Fruit fly (Drosophila melanogaster) whole organism, embryonic: ENCODE measurements around the gene CG3505.

Source experiments
- CG10565 ChIP-seq: fragments of 200-800 bp; sonication (Bioruptor generic); optimal IDR thresholded peaks from 3 replicates; lab custom pipeline; 2016; ENCODE audit warnings: missing biosample characterization, mild to moderate bottlenecking, missing genetic modification characterization
- CG11085 ChIP-seq: fragments of 200-800 bp; sonication (Bioruptor generic); IDR thresholded peaks from 2 replicates; pipeline ENCODE4 v1.3.6; 2022; ENCODE audit warnings: missing biosample characterization, missing genetic modification characterization
- CG11247 ChIP-seq: fragments of 200-800 bp; sonication (Bioruptor generic); IDR thresholded peaks from 2 replicates; pipeline ENCODE4 v1.3.6; 2022; ENCODE audit warnings: missing biosample characterization, missing genetic modification characterization
- CG11504 ChIP-seq: fragments of 200-800 bp; sonication (Bioruptor generic); optimal IDR thresholded peaks from 3 replicates; lab custom pipeline; 2019; ENCODE audit warnings: missing biosample characterization, mild to moderate bottlenecking, missing genetic modification characterization, moderate library complexity
- CG12299 ChIP-seq: fragments of 200-800 bp; sonication (Bioruptor generic); optimal IDR thresholded peaks from 2 replicates; lab custom pipeline; 2018; ENCODE audit warnings: missing biosample characterization, mild to moderate bottlenecking, missing genetic modification characterization
- CG12391 ChIP-seq: fragments of 200-800 bp; sonication (Bioruptor generic); optimal IDR thresholded peaks from 3 replicates; lab custom pipeline; 2018; ENCODE audit warnings: missing biosample characterization, mild to moderate bottlenecking, missing genetic modification characterization, moderate library complexity
- CG13894 ChIP-seq: fragments of 200-800 bp; sonication (Bioruptor generic); optimal IDR thresholded peaks from 3 replicates; lab custom pipeline; 2018; ENCODE audit warnings: missing biosample characterization, mild to moderate bottlenecking, missing genetic modification characterization, moderate library complexity
- CG15269 ChIP-seq: fragments of 200-800 bp; sonication (Bioruptor generic); optimal IDR thresholded peaks from 2 replicates; lab custom pipeline; 2018; ENCODE audit warnings: missing biosample characterization, mild to moderate bottlenecking, missing genetic modification characterization, moderate library complexity
- CG15514 ChIP-seq: fragments of 200-800 bp; sonication (Bioruptor generic); optimal IDR thresholded peaks from 3 replicates; lab custom pipeline; 2017; ENCODE audit warnings: missing biosample characterization, missing genetic modification characterization, mild to moderate bottlenecking, moderate library complexity, missing genetic modification reagents
- CG17359 ChIP-seq: fragments of 200-800 bp; sonication (Bioruptor generic); optimal IDR thresholded peaks from 3 replicates; lab custom pipeline; 2018; ENCODE audit warnings: missing biosample characterization, mild to moderate bottlenecking, missing genetic modification characterization, moderate library complexity
- CG2678 ChIP-seq: fragments of 200-800 bp; sonication (Bioruptor generic); optimal IDR thresholded peaks from 3 replicates; lab custom pipeline; 2019; ENCODE audit warnings: missing biosample characterization, mild to moderate bottlenecking, missing genetic modification characterization, moderate library complexity
- CG3065 ChIP-seq: fragments of 200-800 bp; sonication (Bioruptor generic); optimal IDR thresholded peaks from 2 replicates; lab custom pipeline; 2016; ENCODE audit warnings: missing biosample characterization, missing genetic modification characterization
- CG32532 ChIP-seq: fragments of 200-800 bp; sonication (Bioruptor generic); IDR thresholded peaks from 2 replicates; pipeline ENCODE4 v1.3.6; 2022; ENCODE audit warnings: missing biosample characterization, missing genetic modification characterization
- CG32772 ChIP-seq: fragments of 200-800 bp; sonication (Bioruptor generic); IDR thresholded peaks from 2 replicates; pipeline ENCODE4 v1.3.6; 2022; ENCODE audit warnings: missing biosample characterization, missing genetic modification characterization
- CG3726 ChIP-seq: fragments of 200-800 bp; sonication (Bioruptor generic); IDR thresholded peaks from 3 replicates; pipeline ENCODE4, ENCODE4 v1.3.6; 2022; ENCODE audit warnings: missing biosample characterization, missing genetic modification characterization
- CG4424 ChIP-seq: fragments of 200-800 bp; sonication (Bioruptor generic); optimal IDR thresholded peaks from 3 replicates; lab custom pipeline; 2016; ENCODE audit warnings: missing biosample characterization, missing genetic modification characterization
- CG4730 ChIP-seq: fragments of 200-800 bp; sonication (Bioruptor generic); IDR thresholded peaks from 2 replicates; pipeline ENCODE4 v1.3.6; 2022; ENCODE audit warnings: missing biosample characterization, missing genetic modification characterization
- CG4854 ChIP-seq: fragments of 200-800 bp; sonication (Bioruptor generic); optimal IDR thresholded peaks from 2 replicates; lab custom pipeline; 2016; ENCODE audit warnings: missing biosample characterization, missing genetic modification characterization, inconsistent platforms
- CG5245 ChIP-seq: fragments of 200-800 bp; sonication (Bioruptor generic); optimal IDR thresholded peaks from 3 replicates; lab custom pipeline; 2016; ENCODE audit warnings: missing biosample characterization, missing genetic modification characterization
- CG6689 ChIP-seq: fragments of 200-800 bp; sonication (Bioruptor generic); IDR thresholded peaks from 2 replicates; pipeline ENCODE4 v1.3.6; 2022; ENCODE audit warnings: missing biosample characterization, missing genetic modification characterization
- CG7357 ChIP-seq: fragments of 200-800 bp; sonication (Bioruptor generic); IDR thresholded peaks from 3 replicates; pipeline ENCODE4 v1.3.6; 2022; ENCODE audit warnings: missing biosample characterization, missing genetic modification characterization
- CG7745 ChIP-seq: fragments of 200-800 bp; sonication (Bioruptor generic); optimal IDR thresholded peaks from 2 replicates; lab custom pipeline; 2018; ENCODE audit warnings: missing biosample characterization, mild to moderate bottlenecking, missing genetic modification characterization, moderate library complexity
- CG8765 ChIP-seq: fragments of 200-800 bp; sonication (Bioruptor generic); IDR thresholded peaks from 2 replicates; pipeline ENCODE4 v1.3.6; 2022; ENCODE audit warnings: missing biosample characterization, missing genetic modification characterization
- CHES-1-like ChIP-seq: fragments of 200-800 bp; sonication (Bioruptor generic); optimal IDR thresholded peaks from 2 replicates; lab custom pipeline; 2016; ENCODE audit warnings: missing biosample characterization, missing genetic modification characterization
- D19B ChIP-seq: fragments of 200-800 bp; sonication (Bioruptor generic); optimal IDR thresholded peaks from 2 replicates; lab custom pipeline; 2017; ENCODE audit warnings: missing biosample characterization, mild to moderate bottlenecking, missing genetic modification characterization
- ERR ChIP-seq: fragments of 200-800 bp; sonication (Bioruptor generic); optimal IDR thresholded peaks from 2 replicates; lab custom pipeline; 2016; ENCODE audit warnings: missing biosample characterization, missing genetic modification characterization
- Med ChIP-seq: fragments of 200-800 bp; sonication (Bioruptor generic); peaks from one replicate; lab custom pipeline; 2016; ENCODE audit warnings: missing biosample characterization, missing genetic modification characterization, mild to moderate bottlenecking, inconsistent platforms, moderate library complexity
- Meics ChIP-seq: fragments of 200-800 bp; sonication (Bioruptor generic); optimal IDR thresholded peaks from 2 replicates; lab custom pipeline; 2017; ENCODE audit warnings: missing biosample characterization, mild to moderate bottlenecking, missing genetic modification characterization
- NC2α ChIP-seq: fragments of 200-800 bp; sonication (Bioruptor generic); optimal IDR thresholded peaks from 2 replicates; lab custom pipeline; 2016; ENCODE audit warnings: missing biosample characterization, missing genetic modification characterization
- PHDP ChIP-seq: fragments of 200-800 bp; sonication (Bioruptor generic); optimal IDR thresholded peaks from 3 replicates; lab custom pipeline; 2018; ENCODE audit warnings: missing biosample characterization, mild to moderate bottlenecking, missing genetic modification characterization, moderate library complexity
- Six4 ChIP-seq: fragments of 200-800 bp; sonication (Bioruptor generic); optimal IDR thresholded peaks from 2 replicates; lab custom pipeline; 2016; ENCODE audit warnings: missing biosample characterization, missing genetic modification characterization
- abd-A ChIP-seq: fragments of 200-800 bp; sonication (Bioruptor generic); optimal IDR thresholded peaks from 3 replicates; lab custom pipeline; 2019; ENCODE audit warnings: missing biosample characterization, mild to moderate bottlenecking, missing genetic modification characterization, moderate library complexity
- bsh ChIP-seq, 2 experiments: fragments of 200-800 bp; sonication (Bioruptor generic); optimal IDR thresholded peaks; 2 replicates each; lab custom pipeline; 2017 to 2018; ENCODE audit warnings: mild to moderate bottlenecking in 2 of 2, missing biosample characterization in 2 of 2, missing genetic modification characterization in 2 of 2, moderate library complexity in 1 of 2
- caup ChIP-seq: fragments of 200-800 bp; sonication (Bioruptor generic); optimal IDR thresholded peaks from 3 replicates; lab custom pipeline; 2017; ENCODE audit warnings: missing biosample characterization, mild to moderate bottlenecking, missing genetic modification characterization, moderate library complexity; ENCODE audit not compliant: severe bottlenecking
- chn ChIP-seq: fragments of 200-800 bp; sonication (Bioruptor generic); optimal IDR thresholded peaks from 2 replicates; lab custom pipeline; 2016; ENCODE audit warnings: missing biosample characterization, missing genetic modification characterization
- eyg ChIP-seq: fragments of 200-800 bp; sonication (Bioruptor generic); optimal IDR thresholded peaks from 3 replicates; lab custom pipeline; 2016; ENCODE audit warnings: missing biosample characterization, missing genetic modification characterization
- grau ChIP-seq: fragments of 200-800 bp; optimal IDR thresholded peaks from 3 replicates; lab custom pipeline; 2019; ENCODE audit warnings: missing biosample characterization, mild to moderate bottlenecking, missing genetic modification characterization, moderate library complexity
- hb ChIP-seq: fragments of 200-800 bp; sonication (Bioruptor generic); IDR thresholded peaks from 3 replicates; pipeline ENCODE4 v1.3.6; 2022; ENCODE audit warnings: missing biosample characterization, missing genetic modification characterization; ENCODE audit not compliant: partially characterized antibody
- hkb ChIP-seq, 2 experiments: fragments of 200-800 bp in 1 of 2; fragments of >200 bp in 1 of 2; sonication (Bioruptor generic) in 1 of 2; IDR thresholded peaks in 1 of 2; optimal IDR thresholded peaks in 1 of 2; 2 replicates each; pipeline versions ENCODE4 v1.3.6 to Lab custom; 2017 to 2022; ENCODE audit warnings: missing biosample characterization in 1 of 2, missing genetic modification characterization in 1 of 2
- p53 ChIP-seq: fragments of 200-800 bp; sonication (Bioruptor generic); optimal IDR thresholded peaks from 2 replicates; lab custom pipeline; 2016; ENCODE audit warnings: missing biosample characterization, missing genetic modification characterization
- pho ChIP-seq: fragments of 200-800 bp; sonication (Bioruptor generic); optimal IDR thresholded peaks from 2 replicates; lab custom pipeline; 2016; ENCODE audit warnings: missing biosample characterization, missing genetic modification characterization
- pum ChIP-seq: fragments of 200-800 bp; sonication (Bioruptor generic); optimal IDR thresholded peaks from 2 replicates; lab custom pipeline; 2016; ENCODE audit warnings: missing biosample characterization, missing genetic modification characterization
- sd ChIP-seq: fragments of 200-800 bp; sonication (Bioruptor generic); optimal IDR thresholded peaks from 3 replicates; lab custom pipeline; 2018; ENCODE audit warnings: missing biosample characterization, mild to moderate bottlenecking, missing genetic modification characterization, moderate library complexity
- sna ChIP-seq: fragments of 200-800 bp; sonication (Bioruptor generic); IDR thresholded peaks from 2 replicates; pipeline ENCODE4 v1.3.6; 2022; ENCODE audit warnings: missing biosample characterization, missing genetic modification characterization; ENCODE audit not compliant: partially characterized antibody
- sr ChIP-seq: fragments of 200-800 bp; sonication (Bioruptor generic); IDR thresholded peaks from 3 replicates; pipeline ENCODE4 v1.3.6; 2022; ENCODE audit warnings: missing biosample characterization, missing genetic modification characterization
- tap ChIP-seq: fragments of 200-800 bp; optimal IDR thresholded peaks from 3 replicates; lab custom pipeline; 2019; ENCODE audit warnings: missing biosample characterization, mild to moderate bottlenecking, missing genetic modification characterization, moderate library complexity
- tgo ChIP-seq: fragments of 200-800 bp; sonication (Bioruptor generic); IDR thresholded peaks from 3 replicates; pipeline ENCODE4 v1.3.6; 2022; ENCODE audit warnings: missing biosample characterization, missing genetic modification characterization
- unpg ChIP-seq: fragments of 200-800 bp; sonication (Bioruptor generic); optimal IDR thresholded peaks from 3 replicates; lab custom pipeline; 2018; ENCODE audit warnings: missing biosample characterization, mild to moderate bottlenecking, missing genetic modification characterization, moderate library complexity
- vvl ChIP-seq: fragments of 200-800 bp; sonication (Bioruptor generic); IDR thresholded peaks from 2 replicates; pipeline ENCODE4 v1.3.6; 2022; ENCODE audit warnings: missing biosample characterization, missing genetic modification characterization

The CG3505 gene

dm6 chr3R:14706860-14707259 lies 49.6 kb downstream of the CG3505 start (continued):
- TF ChIP-seq unpg (GFP tag; lab: Kevin White, UChicago) = peak; percentile 50
- TF ChIP-seq CG4730 = peak; percentile 56
- TF ChIP-seq Med = peak; percentile 95
- TF ChIP-seq ERR (GFP tag; lab: Kevin White, UChicago) = peak; percentile 8
- peak; percentile 73 for TF ChIP-seq CG11247 (GFP tag; lab: Robert Waterston, UW)
- TF ChIP-seq bsh (GFP tag; optimal IDR thresholded peaks at IDR 0.05; lab: Kevin White, UChicago) = peak in 1 of 2 experiments; percentile 34
- peak; percentile 83 for TF ChIP-seq CG32532
- TF ChIP-seq chn (GFP tag; lab: Kevin White, UChicago) = no peak
- no peak for TF ChIP-seq hkb (optimal IDR thresholded peaks at IDR 0.05; lab: Kevin White, UChicago)
- TF ChIP-seq hkb (GFP tag; IDR thresholded peaks at IDR 0.05; lab: Robert Waterston, UW) = peak; percentile 57; the same call in 1 of the 2 replicates
- peak; percentile 45 for TF ChIP-seq CG12299 (tag; lab: Kevin White, UChicago)
- peak; percentile 13 for TF ChIP-seq CG15514 (GFP tag; lab: Kevin White, UChicago)
- no peak for TF ChIP-seq NC2α
- TF ChIP-seq caup (GFP tag; lab: Kevin White, UChicago) = peak; percentile 45
- TF ChIP-seq CG15269 = peak; percentile 65
- no peak for TF ChIP-seq CG5245 (GFP tag; lab: Kevin White, UChicago)
- peak; percentile 70 for TF ChIP-seq CG6689 (GFP tag; lab: Robert Waterston, UW)
- no peak for TF ChIP-seq CG32772 (GFP tag; lab: Robert Waterston, UW)
- TF ChIP-seq CG13894 (tag; lab: Kevin White, UChicago) = no peak
- TF ChIP-seq hb (GFP tag; lab: Robert Waterston, UW) = peak; percentile 74; the same call in 2 of the 3 replicates
- peak; percentile 51 for TF ChIP-seq grau (tag; lab: Kevin White, UChicago)
- TF ChIP-seq pho (GFP tag; lab: Kevin White, UChicago) = peak; percentile 33
- peak; percentile 42 for TF ChIP-seq tap
- no peak for TF ChIP-seq abd-A (tag; lab: Kevin White, UChicago)
- TF ChIP-seq CG12391 (tag; lab: Kevin White, UChicago) = peak; percentile 25
- TF ChIP-seq tgo (GFP tag; lab: Robert Waterston, UW) = peak; percentile 46; the same call in 2 of the 3 replicates
- no peak for TF ChIP-seq Six4
- peak; percentile 57 for TF ChIP-seq CG11504
- TF ChIP-seq eyg (GFP tag; lab: Kevin White, UChicago) = peak; percentile 57
- TF ChIP-seq CG3065 (GFP tag; lab: Kevin White, UChicago) = no peak
- TF ChIP-seq p53 = peak; percentile 3
- peak; percentile 50; the same call in 1 of the 2 replicates for TF ChIP-seq sna (GFP tag; lab: Robert Waterston, UW)
- TF ChIP-seq CG4424 (GFP tag; lab: Kevin White, UChicago) = peak; percentile 18
- TF ChIP-seq CG10565 (GFP tag; lab: Kevin White, UChicago) = no peak
- TF ChIP-seq D19B = peak; percentile 84
- peak; percentile 63 for TF ChIP-seq PHDP (tag; lab: Kevin White, UChicago)
- peak; percentile 54 for TF ChIP-seq Meics (GFP tag; lab: Kevin White, UChicago)
- peak; percentile 58 for TF ChIP-seq pum
- TF ChIP-seq CG2678 (tag; lab: Kevin White, UChicago) = peak; percentile 68
- TF ChIP-seq CG3726 (GFP tag; lab: Robert Waterston, UW) = peak; percentile 53; the same call in 1 of the 3 replicates
- TF ChIP-seq CHES-1-like (GFP tag; lab: Kevin White, UChicago) = peak; percentile 28
- TF ChIP-seq CG7357 (GFP tag; lab: Robert Waterston, UW) = peak; percentile 64; the same call in 2 of the 3 replicates
- TF ChIP-seq vvl = peak; percentile 62; the same call in 1 of the 2 replicates
- peak; percentile 11 for TF ChIP-seq CG4854
- peak; percentile 51 for TF ChIP-seq CG17359 (tag; lab: Kevin White, UChicago)
- TF ChIP-seq sr (GFP tag; lab: Robert Waterston, UW) = peak; percentile 39; the same call in 1 of the 3 replicates
- TF ChIP-seq CG8765 (GFP tag; lab: Robert Waterston, UW) = 0 out of 2 replicates have a peak, but pooled peaks have one; percentile 8
- TF ChIP-seq sd (tag; lab: Kevin White, UChicago) = peak; percentile 89
- peak; percentile 39; the same call in 1 of the 2 replicates for TF ChIP-seq CG11085 (GFP tag; lab: Robert Waterston, UW)
- no peak for TF ChIP-seq CG7745 (tag; lab: Kevin White, UChicago)
